Fruit fly (Drosophila melanogaster): ENCODE measurements around the gene Eip93F.

dm6 chr3R:21935191-21935590 lies 13.7 kb upstream of the Eip93F start:
- TF ChIP-seq CG33017 (tag; optimal IDR thresholded peaks at IDR 0.05): no peak
- no peak for TF ChIP-seq ovo (GFP tag; optimal IDR thresholded peaks at IDR 0.05)
- no peak for TF ChIP-seq cic (GFP tag; optimal IDR thresholded peaks at IDR 0.05)

Data from whole organism, adult.